Worm (Caenorhabditis elegans) whole organism, L4 larva: ENCODE data around the gene slc-9B.2.

Experiments used
- ZK546.5 ChIP-seq, 2 experiments: sonication (generic microtip); optimal IDR thresholded peaks; 2 replicates each; lab custom pipeline; 2017; ENCODE audit warnings: missing biosample characterization in 2 of 2, missing genetic modification characterization in 2 of 2
- lsy-2 ChIP-seq, 2 experiments: fragments of 150-350 bp in 1 of 2; sonication (generic microtip) in 1 of 2; optimal IDR thresholded peaks; 2 replicates each; lab custom pipeline; 2014 to 2017; ENCODE audit warnings: missing biosample characterization in 2 of 2, missing genetic modification characterization in 2 of 2
- madf-5 ChIP-seq, 2 experiments: fragments of 200-800 bp; sonication (Bioruptor generic); IDR thresholded peaks; 2 replicates each; pipeline ENCODE4 v1.3.6; 2022; ENCODE audit warnings: missing compliant biosample characterization in 2 of 2, missing genetic modification characterization in 2 of 2
- mxl-3 ChIP-seq: fragments of 200-800 bp; sonication (Bioruptor generic); optimal IDR thresholded peaks from 2 replicates; lab custom pipeline; 2018; ENCODE audit warnings: mild to moderate bottlenecking, missing genetic modification characterization, missing compliant biosample characterization
- nhr-76 ChIP-seq: fragments of 150-350 bp; optimal IDR thresholded peaks from 2 replicates; lab custom pipeline; 2014; ENCODE audit warnings: missing biosample characterization, missing genetic modification characterization

ce11 chrV:16376430-16376948 lies 37.6 kb downstream of the slc-9B.2 start:
- TF ChIP-seq lsy-2 (tag; optimal IDR thresholded peaks at IDR 0.05; lab: Kevin White, UChicago) (no peak), nhr-76 (tag; lab: Kevin White, UChicago) (no peak), mxl-3 (GFP tag; lab: Kevin White, UChicago) (no peak), madf-5 (GFP tag; IDR thresholded peaks at IDR 0.05; lab: Robert Waterston, UW) (no peak), ZK546.5 (tag; optimal IDR thresholded peaks at IDR 0.05; lab: Kevin White, UChicago) (no peak)
